Fruit fly (Drosophila melanogaster): ENCODE results near the gene CG14050.

Gene CG14050

DNA sequence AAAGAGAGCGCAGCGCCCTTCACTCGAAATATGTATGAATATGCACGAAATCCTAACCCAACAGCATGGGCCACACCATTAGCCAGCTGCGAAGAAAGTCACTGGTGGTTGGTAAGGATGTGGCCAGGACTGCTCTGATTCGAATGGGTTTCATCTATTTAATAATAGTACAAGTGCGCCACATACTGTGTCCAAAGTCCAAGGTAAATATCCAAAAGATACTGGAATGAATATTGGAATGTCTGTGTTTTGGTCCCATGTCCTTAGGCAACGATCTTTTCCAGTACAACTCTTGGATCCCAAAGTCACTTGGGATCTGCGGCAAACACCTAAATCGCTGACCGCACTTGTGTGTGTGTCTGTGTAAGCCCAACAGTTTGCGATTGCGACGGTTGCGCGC is 19.7 kb downstream of the CG14050 start (continued):
- peak; percentile 59; the same call in 2 of the 3 replicates for TF ChIP-seq CG7357 (GFP tag; IDR thresholded peaks at IDR 0.05)
- peak; percentile 43; the same call in 2 of the 3 replicates for TF ChIP-seq croc (GFP tag; conservative IDR thresholded peaks at IDR 0.05)
- peak; percentile 11 for TF ChIP-seq CG15514 (GFP tag; optimal IDR thresholded peaks at IDR 0.05)
- TF ChIP-seq Myb (GFP tag; optimal IDR thresholded peaks at IDR 0.05) = peak; percentile 34
- TF ChIP-seq CG6765 (GFP tag; optimal IDR thresholded peaks at IDR 0.05) = peak; percentile 36
- TF ChIP-seq crp (GFP tag; optimal IDR thresholded peaks at IDR 0.05) = no peak
- TF ChIP-seq unc-4 (GFP tag; IDR thresholded peaks at IDR 0.05; ENCODE audit: partially characterized antibody) = no peak
- TF ChIP-seq lov (optimal IDR thresholded peaks at IDR 0.05) = no peak
- no peak for TF ChIP-seq lov (GFP tag; IDR thresholded peaks at IDR 0.05)
- TF ChIP-seq slp2 (GFP tag; optimal IDR thresholded peaks at IDR 0.05) = peak; percentile 18
- no peak for TF ChIP-seq D (optimal IDR thresholded peaks at IDR 0.05)
- TF ChIP-seq D (GFP tag; optimal IDR thresholded peaks at IDR 0.05) = peak; percentile 37
- TF ChIP-seq dan (GFP tag; IDR thresholded peaks at IDR 0.05) = no peak
- TF ChIP-seq Hmr (GFP tag; optimal IDR thresholded peaks at IDR 0.05) = peak; percentile 74
- no peak for TF ChIP-seq CG4617 (GFP tag; optimal IDR thresholded peaks at IDR 0.05; ENCODE audit: borderline replicate concordance)
- TF ChIP-seq mam (GFP tag; optimal IDR thresholded peaks at IDR 0.05) = peak; percentile 58
- no peak for TF ChIP-seq Hmx (GFP tag; optimal IDR thresholded peaks at IDR 0.05)
- TF ChIP-seq CG18262 (tag; optimal IDR thresholded peaks at IDR 0.05) = peak; percentile 59
- peak; percentile 23 for TF ChIP-seq CG1529 (GFP tag; optimal IDR thresholded peaks at IDR 0.05)
- TF ChIP-seq CG7786 (GFP tag; optimal IDR thresholded peaks at IDR 0.05) = peak; percentile 37
- TF ChIP-seq CG11093 (GFP tag; IDR thresholded peaks at IDR 0.05) = peak; percentile 53; the same call in 2 of the 3 replicates
- TF ChIP-seq Xbp1 (GFP tag; optimal IDR thresholded peaks at IDR 0.05) = peak; percentile 59
- TF ChIP-seq Atf6 (GFP tag; IDR thresholded peaks at IDR 0.05) = peak; percentile 38; the same call in 1 of the 2 replicates
- no peak for TF ChIP-seq CG13123 (GFP tag; optimal IDR thresholded peaks at IDR 0.05)
- TF ChIP-seq CG2120 (GFP tag; optimal IDR thresholded peaks at IDR 0.05) = peak; percentile 45
- peak; percentile 28 for TF ChIP-seq caup (GFP tag; optimal IDR thresholded peaks at IDR 0.05; ENCODE audit: severe bottlenecking)
- TF ChIP-seq Med (GFP tag) = peak; percentile 88
- TF ChIP-seq MBD-R2 (GFP tag; IDR thresholded peaks at IDR 0.05) = no peak; the same call in 1 of the 2 replicates
- no peak for TF ChIP-seq CG9797 (GFP tag; optimal IDR thresholded peaks at IDR 0.05)
- TF ChIP-seq CG10543 (GFP tag; optimal IDR thresholded peaks at IDR 0.05) = no peak
- TF ChIP-seq CG6791 (GFP tag; IDR thresholded peaks at IDR 0.05; ENCODE audit: partially characterized antibody) = no peak
- TF ChIP-seq Sox100B (GFP tag; optimal IDR thresholded peaks at IDR 0.05) = peak; percentile 78
- peak; percentile 13; the same call in 1 of the 2 replicates for TF ChIP-seq onecut (GFP tag; IDR thresholded peaks at IDR 0.05)
- peak; percentile 56 for TF ChIP-seq slbo (GFP tag; IDR thresholded peaks at IDR 0.05)
- TF ChIP-seq Hr39 (optimal IDR thresholded peaks at IDR 0.05) = no peak
- no peak; the same call in 1 of the 2 replicates for TF ChIP-seq CG5953 (GFP tag; IDR thresholded peaks at IDR 0.05)
- peak; percentile 17 for TF ChIP-seq CG12299 (tag; optimal IDR thresholded peaks at IDR 0.05)
- no peak for TF ChIP-seq Opbp (GFP tag; IDR thresholded peaks at IDR 0.05; ENCODE audit: partially characterized antibody)
- peak; percentile 36 for TF ChIP-seq Mes4 (GFP tag; optimal IDR thresholded peaks at IDR 0.05)
- TF ChIP-seq HLH54F (GFP tag; optimal IDR thresholded peaks at IDR 0.05) = peak; percentile 41
- no peak for TF ChIP-seq Elba2 (GFP tag; optimal IDR thresholded peaks at IDR 0.05)
- peak; percentile 54 for TF ChIP-seq repo (GFP tag; optimal IDR thresholded peaks at IDR 0.05)
- TF ChIP-seq CG17612 (GFP tag; IDR thresholded peaks at IDR 0.05) = no peak
- peak; percentile 17 for TF ChIP-seq CG9817 (tag; optimal IDR thresholded peaks at IDR 0.05)
- TF ChIP-seq CG7271 (tag; optimal IDR thresholded peaks at IDR 0.05) = no peak
- TF ChIP-seq CG10565 (GFP tag; optimal IDR thresholded peaks at IDR 0.05) = no peak
- TF ChIP-seq CG14710 (tag; optimal IDR thresholded peaks at IDR 0.05) = no peak
- no peak for TF ChIP-seq sqz (GFP tag; optimal IDR thresholded peaks at IDR 0.05)
- no peak for TF ChIP-seq fru (optimal IDR thresholded peaks at IDR 0.05)
- TF ChIP-seq ftz-f1 (GFP tag; optimal IDR thresholded peaks at IDR 0.05) = no peak
- TF ChIP-seq HLH3B (GFP tag; IDR thresholded peaks at IDR 0.05) = peak; percentile 59
- TF ChIP-seq HLHmδ (GFP tag; optimal IDR thresholded peaks at IDR 0.05) = no peak
